Fruit fly (Drosophila melanogaster) whole organism, embryonic: ENCODE results near the gene CG42449.

ENCODE experiments used
- Antp ChIP-seq: fragments of 200-800 bp; sonication (Bioruptor generic); optimal IDR thresholded peaks from 3 replicates; lab custom pipeline; 2016; ENCODE audit warnings: missing biosample characterization, missing genetic modification characterization
- Atf6 ChIP-seq: fragments of 200-800 bp; sonication (Bioruptor generic); IDR thresholded peaks from 2 replicates; pipeline ENCODE4 v1.3.6; 2022; ENCODE audit warnings: missing biosample characterization, missing genetic modification characterization
- CG10147 ChIP-seq: fragments of 200-800 bp; sonication (Bioruptor generic); optimal IDR thresholded peaks from 2 replicates; lab custom pipeline; 2019; ENCODE audit warnings: missing biosample characterization, mild to moderate bottlenecking, missing genetic modification characterization, moderate library complexity
- CG10543 ChIP-seq: fragments of 200-800 bp; sonication (Bioruptor generic); optimal IDR thresholded peaks from 3 replicates; lab custom pipeline; 2017; ENCODE audit warnings: missing biosample characterization, mild to moderate bottlenecking, missing genetic modification characterization, moderate library complexity
- CG11696 ChIP-seq: fragments of 200-800 bp; sonication (Bioruptor generic); IDR thresholded peaks from 2 replicates; pipeline ENCODE4 v1.3.6; 2022; ENCODE audit warnings: missing biosample characterization, missing genetic modification characterization
- CG11723 ChIP-seq: fragments of 200-800 bp; sonication (Bioruptor generic); optimal IDR thresholded peaks from 2 replicates; lab custom pipeline; 2017; ENCODE audit warnings: missing biosample characterization, mild to moderate bottlenecking, missing genetic modification characterization
- CG12659 ChIP-seq: fragments of 200-800 bp; sonication (Bioruptor generic); optimal IDR thresholded peaks from 3 replicates; lab custom pipeline; 2017; ENCODE audit warnings: mild to moderate bottlenecking, missing biosample characterization, missing genetic modification reagents, missing genetic modification characterization
- CG14710 ChIP-seq: fragments of 200-800 bp; sonication (Bioruptor generic); optimal IDR thresholded peaks from 3 replicates; lab custom pipeline; 2019; ENCODE audit warnings: missing biosample characterization, mild to moderate bottlenecking, missing genetic modification characterization, moderate library complexity
- CG16779 ChIP-seq: fragments of 200-800 bp; sonication (Bioruptor generic); IDR thresholded peaks from 2 replicates; pipeline ENCODE4 v1.3.6; 2022; ENCODE audit warnings: missing biosample characterization, missing genetic modification characterization
- CG16815 ChIP-seq: fragments of 200-800 bp; sonication (Bioruptor generic); optimal IDR thresholded peaks from 3 replicates; lab custom pipeline; 2017; ENCODE audit warnings: missing biosample characterization, mild to moderate bottlenecking, missing genetic modification characterization
- CG18262 ChIP-seq: fragments of 200-800 bp; optimal IDR thresholded peaks from 3 replicates; lab custom pipeline; 2019; ENCODE audit warnings: missing biosample characterization, mild to moderate bottlenecking, missing genetic modification characterization, moderate library complexity
- CG18476 ChIP-seq: fragments of 200-800 bp; sonication (Bioruptor generic); optimal IDR thresholded peaks from 2 replicates; lab custom pipeline; 2016; ENCODE audit warnings: missing biosample characterization, mild to moderate bottlenecking, missing genetic modification characterization
- CG30020 ChIP-seq: fragments of 200-800 bp; optimal IDR thresholded peaks from 2 replicates; lab custom pipeline; 2019; ENCODE audit warnings: missing biosample characterization, mild to moderate bottlenecking, missing genetic modification characterization, moderate library complexity
- CG31365 ChIP-seq: fragments of 200-800 bp; sonication (Bioruptor generic); optimal IDR thresholded peaks from 2 replicates; lab custom pipeline; 2018; ENCODE audit warnings: missing biosample characterization, mild to moderate bottlenecking, missing genetic modification characterization
- CG31441 ChIP-seq: fragments of 200-800 bp; sonication (Bioruptor generic); IDR thresholded peaks from 2 replicates; pipeline ENCODE4 v1.3.6; 2022; ENCODE audit warnings: missing biosample characterization, missing genetic modification characterization
- CG4424 ChIP-seq: fragments of 200-800 bp; sonication (Bioruptor generic); optimal IDR thresholded peaks from 3 replicates; lab custom pipeline; 2016; ENCODE audit warnings: missing biosample characterization, missing genetic modification characterization
- CG5180 ChIP-seq: fragments of 200-800 bp; sonication (Bioruptor generic); optimal IDR thresholded peaks from 3 replicates; lab custom pipeline; 2017; ENCODE audit warnings: missing biosample characterization, missing genetic modification characterization, mild to moderate bottlenecking, moderate library complexity, missing genetic modification reagents
- CG6689 ChIP-seq: fragments of 200-800 bp; sonication (Bioruptor generic); IDR thresholded peaks from 2 replicates; pipeline ENCODE4 v1.3.6; 2022; ENCODE audit warnings: missing biosample characterization, missing genetic modification characterization
- CG7745 ChIP-seq: fragments of 200-800 bp; sonication (Bioruptor generic); optimal IDR thresholded peaks from 2 replicates; lab custom pipeline; 2018; ENCODE audit warnings: missing biosample characterization, mild to moderate bottlenecking, missing genetic modification characterization, moderate library complexity
- Doc3 ChIP-seq: fragments of 200-800 bp; sonication (Bioruptor generic); IDR thresholded peaks from 3 replicates; pipeline ENCODE4 v1.3.6; 2022; ENCODE audit warnings: missing biosample characterization, missing genetic modification characterization; ENCODE audit not compliant: partially characterized antibody
- ERR ChIP-seq: fragments of 200-800 bp; sonication (Bioruptor generic); optimal IDR thresholded peaks from 2 replicates; lab custom pipeline; 2016; ENCODE audit warnings: missing biosample characterization, missing genetic modification characterization
- Fer2 ChIP-seq: fragments of 200-800 bp; sonication (Bioruptor generic); optimal IDR thresholded peaks from 2 replicates; lab custom pipeline; 2018; ENCODE audit warnings: missing biosample characterization, mild to moderate bottlenecking, missing genetic modification characterization, moderate library complexity
- Gsc ChIP-seq: fragments of 200-800 bp; sonication (Bioruptor generic); IDR thresholded peaks from 2 replicates; pipeline ENCODE4 v1.3.6; 2022; ENCODE audit warnings: missing biosample characterization, missing genetic modification characterization
- H2.0 ChIP-seq: fragments of 200-800 bp; sonication (Bioruptor generic); IDR thresholded peaks from 2 replicates; pipeline ENCODE4 v1.3.6; 2022; ENCODE audit warnings: missing biosample characterization, missing genetic modification characterization
- HmgD ChIP-seq: fragments of 200-800 bp; sonication (Bioruptor generic); optimal IDR thresholded peaks from 3 replicates; lab custom pipeline; 2016; ENCODE audit warnings: missing biosample characterization, missing genetic modification characterization
- Hr78 ChIP-seq, 2 experiments: fragments of 200-800 bp in 1 of 2; fragments of >200 bp in 1 of 2; sonication (Bioruptor generic) in 1 of 2; optimal IDR thresholded peaks; 2 replicates each; lab custom pipeline; 2017 to 2019; ENCODE audit warnings: missing biosample characterization in 2 of 2, missing genetic modification characterization in 2 of 2, mild to moderate bottlenecking in 1 of 2, moderate library complexity in 1 of 2
- Jarid2 ChIP-seq: fragments of 200-800 bp; sonication (Bioruptor generic); optimal IDR thresholded peaks from 3 replicates; lab custom pipeline; 2017; ENCODE audit warnings: mild to moderate bottlenecking, missing biosample characterization, missing genetic modification reagents, missing genetic modification characterization
- Scr ChIP-seq: fragments of 200-800 bp; sonication (Bioruptor generic); IDR thresholded peaks from 2 replicates; pipeline ENCODE4 v1.3.6; 2022; ENCODE audit warnings: missing biosample characterization, missing genetic modification characterization; ENCODE audit not compliant: partially characterized antibody
- Side ChIP-seq: fragments of 200-800 bp; sonication (Bioruptor generic); optimal IDR thresholded peaks from 2 replicates; lab custom pipeline; 2016; ENCODE audit warnings: missing biosample characterization, missing genetic modification characterization
- Usf ChIP-seq: fragments of 200-800 bp; sonication (Bioruptor generic); optimal IDR thresholded peaks from 2 replicates; lab custom pipeline; 2017; ENCODE audit warnings: missing genotype, missing biosample characterization, missing genetic modification characterization
- amos ChIP-seq: fragments of 200-800 bp; sonication (Bioruptor generic); IDR thresholded peaks from 2 replicates; pipeline ENCODE4 v1.3.6; 2022; ENCODE audit warnings: missing biosample characterization, missing genetic modification characterization; ENCODE audit not compliant: partially characterized antibody
- bsh ChIP-seq, 2 experiments: fragments of 200-800 bp; sonication (Bioruptor generic); optimal IDR thresholded peaks; 2 replicates each; lab custom pipeline; 2017 to 2018; ENCODE audit warnings: mild to moderate bottlenecking in 2 of 2, missing biosample characterization in 2 of 2, missing genetic modification characterization in 2 of 2, moderate library complexity in 1 of 2
- cas ChIP-seq: fragments of 200-800 bp; sonication (Bioruptor generic); IDR thresholded peaks from 2 replicates; pipeline ENCODE4 v1.3.6; 2022; ENCODE audit warnings: missing biosample characterization, missing genetic modification characterization
- croc ChIP-seq: fragments of 200-800 bp; sonication (Bioruptor generic); conservative IDR thresholded peaks from 3 replicates; pipeline ENCODE4 v1.3.6; 2022; ENCODE audit warnings: missing biosample characterization, missing genetic modification characterization
- crp ChIP-seq, 2 experiments: fragments of 200-800 bp; sonication (Bioruptor generic); optimal IDR thresholded peaks; 2 replicates in 1 of 2; 3 replicates in 1 of 2; lab custom pipeline; 2017; ENCODE audit warnings: missing biosample characterization in 2 of 2, missing genetic modification characterization in 2 of 2, mild to moderate bottlenecking in 1 of 2, moderate library complexity in 1 of 2
- disco-r ChIP-seq: fragments of 200-800 bp; sonication (Bioruptor generic); optimal IDR thresholded peaks from 2 replicates; lab custom pipeline; 2016; ENCODE audit warnings: missing biosample characterization, missing genetic modification characterization
- gcm ChIP-seq: fragments of 200-800 bp; sonication (Bioruptor generic); optimal IDR thresholded peaks from 2 replicates; lab custom pipeline; 2019; ENCODE audit warnings: missing biosample characterization, mild to moderate bottlenecking, missing genetic modification characterization, moderate library complexity
- lov ChIP-seq, 2 experiments: fragments of 200-800 bp in 1 of 2; fragments of >200 bp in 1 of 2; sonication (Bioruptor generic) in 1 of 2; IDR thresholded peaks in 1 of 2; optimal IDR thresholded peaks in 1 of 2; 2 replicates in 1 of 2; 3 replicates in 1 of 2; pipeline versions ENCODE4 v1.3.6 to Lab custom; 2017 to 2022; ENCODE audit warnings: missing biosample characterization in 1 of 2, missing genetic modification characterization in 1 of 2
- nmo ChIP-seq: fragments of 200-800 bp; sonication (Bioruptor generic); optimal IDR thresholded peaks from 2 replicates; lab custom pipeline; 2018; ENCODE audit warnings: missing biosample characterization, mild to moderate bottlenecking, missing genetic modification characterization, moderate library complexity
- odd ChIP-seq: fragments of 200-800 bp; sonication (Bioruptor generic); optimal IDR thresholded peaks from 2 replicates; lab custom pipeline; 2017; ENCODE audit warnings: missing biosample characterization, mild to moderate bottlenecking, missing genetic modification characterization
- peb ChIP-seq: fragments of 200-800 bp; sonication (Bioruptor generic); IDR thresholded peaks from 2 replicates; pipeline ENCODE4 v1.3.6; 2022; ENCODE audit warnings: missing biosample characterization, missing genetic modification characterization
- ranshi ChIP-seq: fragments of 200-800 bp; sonication (Bioruptor generic); IDR thresholded peaks from 2 replicates; pipeline ENCODE4 v1.3.6; 2022; ENCODE audit warnings: missing biosample characterization, missing genetic modification characterization
- ro ChIP-seq: fragments of 200-800 bp; sonication (Bioruptor generic); IDR thresholded peaks from 2 replicates; pipeline ENCODE4 v1.3.6; 2022; ENCODE audit warnings: missing biosample characterization, missing genetic modification characterization
- run ChIP-seq: fragments of 200-800 bp; sonication (Bioruptor generic); optimal IDR thresholded peaks from 3 replicates; lab custom pipeline; 2018; ENCODE audit warnings: missing biosample characterization, mild to moderate bottlenecking, missing genetic modification characterization
- stwl ChIP-seq: fragments of 200-800 bp; sonication (Bioruptor generic); optimal IDR thresholded peaks from 3 replicates; lab custom pipeline; 2018; ENCODE audit warnings: missing biosample characterization, mild to moderate bottlenecking, missing genetic modification characterization, moderate library complexity
- trem ChIP-seq: fragments of 200-800 bp; optimal IDR thresholded peaks from 3 replicates; lab custom pipeline; 2019; ENCODE audit warnings: missing biosample characterization, mild to moderate bottlenecking, missing genetic modification characterization, moderate library complexity
- trh ChIP-seq: fragments of 200-800 bp; sonication (Bioruptor generic); optimal IDR thresholded peaks from 2 replicates; lab custom pipeline; 2016; ENCODE audit warnings: missing biosample characterization, missing genetic modification characterization
- unpg ChIP-seq: fragments of 200-800 bp; sonication (Bioruptor generic); optimal IDR thresholded peaks from 3 replicates; lab custom pipeline; 2018; ENCODE audit warnings: missing biosample characterization, mild to moderate bottlenecking, missing genetic modification characterization, moderate library complexity
- yki ChIP-seq: fragments of >200 bp; optimal IDR thresholded peaks from 3 replicates; lab custom pipeline; 2018

Gene CG42449

dm6 chrX:5724744-5725185, 41.7 kb downstream of the CG42449 start (continued):
- TF ChIP-seq Usf, result no peak
- peak; percentile 41 for TF ChIP-seq CG14710 (tag; lab: Kevin White, UChicago)
- peak; percentile 56 for TF ChIP-seq unpg (GFP tag; lab: Kevin White, UChicago)
- TF ChIP-seq CG10543 (GFP tag; lab: Kevin White, UChicago), result no peak
- TF ChIP-seq ranshi (GFP tag; lab: Robert Waterston, UW), result 0 out of 2 replicates have a peak, but pooled peaks have one; percentile 18
- 0 out of 2 replicates have a peak, but pooled peaks have one; percentile 37 for TF ChIP-seq H2.0
- TF ChIP-seq Gsc (GFP tag; lab: Robert Waterston, UW), result 0 out of 2 replicates have a peak, but pooled peaks have one; percentile 30
- no peak for TF ChIP-seq CG31365 (tag; lab: Kevin White, UChicago)
- TF ChIP-seq Doc3 (GFP tag; lab: Robert Waterston, UW), result no peak
- TF ChIP-seq nmo, result peak; percentile 52
- no peak for TF ChIP-seq CG16779 (GFP tag; lab: Robert Waterston, UW)
- TF ChIP-seq CG4424 (GFP tag; lab: Kevin White, UChicago), result peak; percentile 42
- TF ChIP-seq CG31441 (GFP tag; lab: Robert Waterston, UW), result peak; percentile 67
- no peak for TF ChIP-seq ro (GFP tag; lab: Robert Waterston, UW)
- no peak for TF ChIP-seq stwl (tag; lab: Kevin White, UChicago)
- no peak for TF ChIP-seq CG16815 (GFP tag; lab: Kevin White, UChicago)
- TF ChIP-seq Atf6 (GFP tag; lab: Robert Waterston, UW), result no peak
- TF ChIP-seq CG11723 (GFP tag; lab: Kevin White, UChicago), result peak; percentile 49
- no peak for TF ChIP-seq run (tag; lab: Kevin White, UChicago)
- TF ChIP-seq CG7745 (tag; lab: Kevin White, UChicago), result no peak
- TF ChIP-seq CG12659, result no peak
- TF ChIP-seq croc (GFP tag; lab: Robert Waterston, UW), result no peak
- TF ChIP-seq CG6689 (GFP tag; lab: Robert Waterston, UW), result peak; percentile 52; the same call in 1 of the 2 replicates
- no peak for TF ChIP-seq CG10147
- TF ChIP-seq Antp, result peak; percentile 52
- no peak for TF ChIP-seq yki (lab: Kevin White, UChicago)
- TF ChIP-seq Scr, result no peak
- peak; percentile 79 to 81 for TF ChIP-seq bsh (GFP tag; optimal IDR thresholded peaks at IDR 0.05; lab: Kevin White, UChicago)
- no peak for TF ChIP-seq amos (GFP tag; lab: Robert Waterston, UW)
- TF ChIP-seq CG11696 (GFP tag; lab: Robert Waterston, UW), result no peak
- no peak for TF ChIP-seq ERR
- TF ChIP-seq CG18262, result peak; percentile 40
- no peak for TF ChIP-seq HmgD
- TF ChIP-seq disco-r, result peak; percentile 15
- no peak for TF ChIP-seq cas (GFP tag; lab: Robert Waterston, UW)
- TF ChIP-seq Side, result no peak
- TF ChIP-seq CG30020 (tag; lab: Kevin White, UChicago), result no peak
- TF ChIP-seq crp (GFP tag; optimal IDR thresholded peaks at IDR 0.05; lab: Kevin White, UChicago), result peak in 1 of 2 experiments; percentile 7
- TF ChIP-seq Hr78 (GFP tag; optimal IDR thresholded peaks at IDR 0.05; lab: Kevin White, UChicago), result no peak
- TF ChIP-seq odd (GFP tag; lab: Kevin White, UChicago), result no peak
- TF ChIP-seq Fer2, result no peak
- TF ChIP-seq peb (GFP tag; lab: Robert Waterston, UW), result peak; percentile 20; the same call in 1 of the 2 replicates
- TF ChIP-seq CG18476 (GFP tag; lab: Kevin White, UChicago), result no peak
- no peak for TF ChIP-seq lov (optimal IDR thresholded peaks at IDR 0.05; lab: Kevin White, UChicago)
- 0 out of 3 replicates have a peak, but pooled peaks have one; percentile 15 for TF ChIP-seq lov (GFP tag; IDR thresholded peaks at IDR 0.05; lab: Robert Waterston, UW)
- TF ChIP-seq Jarid2 (GFP tag; lab: Kevin White, UChicago), result peak; percentile 22
- peak; percentile 9 for TF ChIP-seq CG5180
- TF ChIP-seq trem (tag; lab: Kevin White, UChicago), result no peak
- no peak for TF ChIP-seq trh
- TF ChIP-seq gcm (GFP tag; lab: Kevin White, UChicago), result peak; percentile 35
